Worm (Caenorhabditis elegans): ENCODE data around the gene F40F8.1.

F40F8.1 gene

DNA sequence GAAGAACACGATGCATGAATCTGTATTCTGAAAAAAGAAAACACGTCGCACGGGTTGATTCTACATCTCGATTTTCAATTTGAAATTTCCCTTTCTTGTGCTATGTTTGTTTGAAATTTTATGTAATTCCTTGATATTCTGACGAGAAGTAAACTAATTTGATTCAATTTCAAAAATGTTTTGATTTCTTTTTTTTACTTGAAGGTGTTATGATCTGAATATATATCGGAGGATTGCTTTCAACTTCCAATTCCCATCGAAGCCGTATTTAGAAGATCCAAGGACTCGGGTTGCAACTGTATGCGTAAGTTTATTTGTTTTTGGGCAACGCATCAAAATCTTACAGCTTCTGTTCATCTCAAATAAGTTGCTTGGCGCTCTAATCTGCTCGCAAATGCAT is at the start of gene F40F8.1:
TSS of gene F40F8.1 (plus strand) at position 301 of the 400 bp plus-strand sequence.
- TF ChIP-seq ceh-13 (GFP tag; optimal IDR thresholded peaks at IDR 0.05) (no peak), B0310.2 (tag; optimal IDR thresholded peaks at IDR 0.05) (no peak), tra-4 (tag; optimal IDR thresholded peaks at IDR 0.05) (no peak), hmbx-1 (tag; optimal IDR thresholded peaks at IDR 0.05) (no peak), hnd-1 (tag; optimal IDR thresholded peaks at IDR 0.05) (no peak), hmg-4 (GFP tag; optimal IDR thresholded peaks at IDR 0.05) (no peak), flt-1 (GFP tag; IDR thresholded peaks at IDR 0.05) (no peak), sea-1 (GFP tag; conservative IDR thresholded peaks at IDR 0.05) (no peak), aly-1 (tag; optimal IDR thresholded peaks at IDR 0.05) (no peak), pes-1 (GFP tag; IDR thresholded peaks at IDR 0.05) (no peak), tbx-37 (GFP tag; conservative IDR thresholded peaks at IDR 0.05) (no peak), ama-1 (optimal IDR thresholded peaks at IDR 0.05) (no peak)

DNA sequence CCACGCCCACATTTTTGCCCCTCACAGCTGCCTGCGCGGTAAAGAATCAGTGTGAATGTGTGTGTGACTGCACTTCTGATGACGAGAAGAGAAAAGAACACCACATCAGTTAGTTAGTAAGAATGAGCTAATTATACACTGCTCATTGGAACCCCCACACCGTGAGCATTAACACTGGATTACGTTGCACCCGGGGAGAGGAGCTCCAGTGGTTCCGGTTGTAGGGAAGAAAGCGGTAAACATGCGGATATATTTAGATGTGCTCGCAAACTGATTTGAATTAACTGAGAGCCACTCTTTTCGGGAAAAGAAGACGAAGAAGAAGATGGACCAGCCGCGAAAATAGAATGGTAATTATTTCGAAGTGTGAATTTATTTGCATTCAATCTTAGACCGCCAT is 40.7 kb upstream of the F40F8.1 start:
- TF ChIP-seq tra-4 (tag; optimal IDR thresholded peaks at IDR 0.05), result no peak
- TF ChIP-seq tbx-37 (GFP tag; conservative IDR thresholded peaks at IDR 0.05), result no peak
- no peak for TF ChIP-seq B0310.2 (tag; optimal IDR thresholded peaks at IDR 0.05)

DNA sequence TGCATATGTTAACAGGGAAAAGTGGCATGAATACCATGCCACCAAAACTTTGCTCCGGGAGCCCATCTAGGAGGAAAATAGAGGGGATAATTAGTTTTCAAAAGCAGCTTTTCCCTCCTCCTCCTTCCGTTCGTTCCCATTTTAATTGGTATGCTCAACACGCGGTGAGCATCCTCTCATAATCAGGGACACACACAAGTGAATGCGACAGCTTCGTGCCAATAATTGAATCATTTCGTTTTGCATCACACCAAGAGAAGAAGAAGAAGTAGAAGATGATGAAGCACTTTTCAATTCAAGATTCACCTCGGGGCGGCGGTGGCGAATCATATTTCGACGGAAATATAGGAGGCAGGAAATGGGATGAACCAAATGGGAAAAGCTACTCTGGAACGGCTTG is 39.3 kb upstream of the F40F8.1 start:
- TF ChIP-seq tra-4 (tag; optimal IDR thresholded peaks at IDR 0.05), result no peak
- TF ChIP-seq scrt-1 (GFP tag; IDR thresholded peaks at IDR 0.05), result 0 out of 2 replicates have a peak, but pooled peaks have one; percentile 18

DNA sequence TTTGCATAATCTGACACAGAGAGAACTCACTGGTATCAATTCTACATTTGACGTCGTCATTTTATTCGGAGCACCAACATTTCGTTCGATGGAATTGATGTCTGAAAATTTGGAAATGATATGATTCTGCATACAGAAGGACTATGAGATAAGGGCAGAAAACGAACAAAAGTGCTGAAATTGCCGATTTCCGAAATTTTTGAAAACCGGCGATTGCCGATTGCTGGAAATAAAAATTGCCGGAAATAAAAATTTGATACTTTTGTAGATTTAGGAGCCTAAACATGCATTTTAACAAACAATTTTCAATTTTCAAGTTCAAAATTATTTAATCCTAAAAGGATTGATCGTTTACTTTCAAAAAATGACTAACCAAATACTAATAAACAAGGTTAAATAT is 38.1 kb upstream of the F40F8.1 start, which contains the start of gene unc-53:
TSS of gene unc-53 (minus strand) at position 101 of the 400 bp plus-strand sequence.
- no peak for TF ChIP-seq aly-1 (tag; optimal IDR thresholded peaks at IDR 0.05)

DNA sequence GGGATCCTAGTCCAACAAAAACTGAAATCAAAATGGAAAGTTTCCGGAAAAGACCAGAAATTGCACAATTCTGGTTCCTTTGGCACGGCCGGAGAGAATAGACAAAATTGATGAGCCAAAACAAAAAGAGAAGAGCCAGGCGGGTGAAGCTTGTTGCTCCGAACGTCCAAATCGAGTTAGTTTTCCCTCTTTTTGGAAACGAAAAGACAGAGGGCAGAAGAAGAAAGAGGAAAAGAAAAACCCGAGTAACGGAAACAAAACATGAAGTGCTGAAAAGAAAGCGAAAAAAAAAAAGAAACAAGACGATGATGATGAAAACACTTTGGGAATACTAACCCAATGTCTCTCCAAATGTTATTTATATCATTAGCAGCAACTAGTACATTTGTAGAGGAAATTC is 35.9 kb upstream of the F40F8.1 start:
- TF ChIP-seq flt-1 (GFP tag; IDR thresholded peaks at IDR 0.05) (no peak), ets-7 (tag; optimal IDR thresholded peaks at IDR 0.05) (no peak), tbx-37 (GFP tag; conservative IDR thresholded peaks at IDR 0.05) (no peak), scrt-1 (GFP tag; IDR thresholded peaks at IDR 0.05) (no peak), tbx-11 (GFP tag; IDR thresholded peaks at IDR 0.05) (no peak), tra-4 (tag; optimal IDR thresholded peaks at IDR 0.05) (no peak), pes-1 (GFP tag; IDR thresholded peaks at IDR 0.05) (no peak), ceh-36 (tag; optimal IDR thresholded peaks at IDR 0.05) (no peak)

DNA sequence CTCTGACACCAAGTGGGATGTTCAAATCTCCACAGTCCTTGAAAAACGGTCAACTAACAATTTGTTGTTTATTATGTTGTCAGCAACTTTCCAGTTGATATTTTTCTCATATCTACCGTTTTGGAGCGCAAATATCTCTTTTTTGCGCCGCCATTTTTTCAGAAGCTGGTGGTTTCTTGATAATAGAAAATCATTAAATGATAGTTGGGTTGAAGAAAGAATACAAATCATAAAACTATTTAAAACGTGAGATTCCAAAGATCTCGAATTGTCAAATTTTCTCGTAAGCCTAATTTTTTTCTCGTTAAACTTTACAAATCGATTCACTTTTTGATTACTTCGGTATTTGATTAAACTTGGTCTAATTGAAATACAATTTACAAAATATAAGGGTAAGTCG is 35.1 kb upstream of the F40F8.1 start, which contains the start of gene rpl-42:
TSS of gene rpl-42 (plus strand) at position 301 of the 400 bp plus-strand sequence.
- TF ChIP-seq hmbx-1 (tag; optimal IDR thresholded peaks at IDR 0.05) (no peak), F13C5.2 (tag; optimal IDR thresholded peaks at IDR 0.05) (no peak), ceh-36 (tag; optimal IDR thresholded peaks at IDR 0.05) (no peak), ama-1 (optimal IDR thresholded peaks at IDR 0.05) (no peak), tbx-11 (GFP tag; IDR thresholded peaks at IDR 0.05) (no peak), B0310.2 (tag; optimal IDR thresholded peaks at IDR 0.05) (no peak), scrt-1 (GFP tag; IDR thresholded peaks at IDR 0.05) (no peak)

DNA sequence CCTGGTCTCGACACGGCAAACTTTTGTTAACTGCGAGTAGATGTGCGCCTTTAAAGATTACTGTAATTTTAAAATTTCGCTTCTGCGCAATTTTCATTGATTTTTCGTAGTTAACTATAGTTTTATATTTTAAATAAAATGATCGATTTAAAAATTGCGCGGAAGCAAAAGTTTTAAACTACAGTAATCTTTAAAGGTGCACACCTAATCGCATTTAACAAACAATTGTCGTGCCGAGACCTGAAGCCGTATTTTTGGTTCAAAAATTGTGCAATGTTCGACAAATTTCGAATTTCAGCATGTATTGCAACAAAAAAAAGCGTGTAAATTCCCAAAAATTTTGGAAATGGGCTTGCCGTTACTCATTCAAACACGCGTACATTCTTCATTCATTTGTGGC is 33.0 kb upstream of the F40F8.1 start:
- TF ChIP-seq F13C5.2 (tag; optimal IDR thresholded peaks at IDR 0.05) (no peak), pes-1 (GFP tag; IDR thresholded peaks at IDR 0.05) (no peak), B0310.2 (tag; optimal IDR thresholded peaks at IDR 0.05) (no peak), hmg-4 (GFP tag; optimal IDR thresholded peaks at IDR 0.05) (no peak), tbx-11 (GFP tag; IDR thresholded peaks at IDR 0.05) (no peak), tbx-37 (GFP tag; conservative IDR thresholded peaks at IDR 0.05) (no peak), ceh-36 (tag; optimal IDR thresholded peaks at IDR 0.05) (no peak), hmbx-1 (tag; optimal IDR thresholded peaks at IDR 0.05) (no peak), sea-1 (GFP tag; conservative IDR thresholded peaks at IDR 0.05) (no peak), tra-4 (tag; optimal IDR thresholded peaks at IDR 0.05) (no peak), ama-1 (optimal IDR thresholded peaks at IDR 0.05) (no peak), scrt-1 (GFP tag; IDR thresholded peaks at IDR 0.05) (no peak), flt-1 (GFP tag; IDR thresholded peaks at IDR 0.05) (no peak), aly-1 (tag; optimal IDR thresholded peaks at IDR 0.05) (no peak), ets-7 (tag; optimal IDR thresholded peaks at IDR 0.05) (no peak), ceh-13 (GFP tag; optimal IDR thresholded peaks at IDR 0.05) (no peak), hnd-1 (tag; optimal IDR thresholded peaks at IDR 0.05) (no peak)

DNA sequence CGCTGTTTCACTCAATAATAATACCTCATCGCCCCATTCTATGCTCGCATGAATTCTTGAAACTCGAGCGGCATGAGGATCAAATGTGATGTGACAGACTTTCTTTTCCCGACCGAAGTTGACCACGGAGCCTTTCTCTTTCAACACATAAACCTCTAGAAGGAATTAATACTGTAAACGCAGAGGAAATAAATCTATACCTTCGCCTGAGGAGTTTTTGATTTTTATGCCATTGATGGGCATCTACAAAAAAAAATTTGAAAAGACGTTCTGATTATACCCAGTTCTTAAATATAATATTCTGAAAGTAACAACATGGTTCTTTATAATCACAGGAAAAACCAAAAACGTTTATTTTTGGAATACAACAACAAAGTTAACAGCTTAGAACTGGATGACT is 31.2 kb upstream of the F40F8.1 start, which contains the start of gene nbs-1:
TSS of gene nbs-1 (minus strand) at position 246 of the 400 bp plus-strand sequence.
- no peak for TF ChIP-seq scrt-1 (GFP tag; IDR thresholded peaks at IDR 0.05)
- TF ChIP-seq hmbx-1 (tag; optimal IDR thresholded peaks at IDR 0.05), result no peak
- TF ChIP-seq hnd-1 (tag; optimal IDR thresholded peaks at IDR 0.05), result no peak
- no peak for TF ChIP-seq B0310.2 (tag; optimal IDR thresholded peaks at IDR 0.05)
- no peak for TF ChIP-seq tbx-11 (GFP tag; IDR thresholded peaks at IDR 0.05)
- TF ChIP-seq tbx-37 (GFP tag; conservative IDR thresholded peaks at IDR 0.05), result no peak
- no peak for TF ChIP-seq tra-4 (tag; optimal IDR thresholded peaks at IDR 0.05)
- no peak for TF ChIP-seq pes-1 (GFP tag; IDR thresholded peaks at IDR 0.05)
- TF ChIP-seq hmg-4 (GFP tag; optimal IDR thresholded peaks at IDR 0.05), result no peak

DNA sequence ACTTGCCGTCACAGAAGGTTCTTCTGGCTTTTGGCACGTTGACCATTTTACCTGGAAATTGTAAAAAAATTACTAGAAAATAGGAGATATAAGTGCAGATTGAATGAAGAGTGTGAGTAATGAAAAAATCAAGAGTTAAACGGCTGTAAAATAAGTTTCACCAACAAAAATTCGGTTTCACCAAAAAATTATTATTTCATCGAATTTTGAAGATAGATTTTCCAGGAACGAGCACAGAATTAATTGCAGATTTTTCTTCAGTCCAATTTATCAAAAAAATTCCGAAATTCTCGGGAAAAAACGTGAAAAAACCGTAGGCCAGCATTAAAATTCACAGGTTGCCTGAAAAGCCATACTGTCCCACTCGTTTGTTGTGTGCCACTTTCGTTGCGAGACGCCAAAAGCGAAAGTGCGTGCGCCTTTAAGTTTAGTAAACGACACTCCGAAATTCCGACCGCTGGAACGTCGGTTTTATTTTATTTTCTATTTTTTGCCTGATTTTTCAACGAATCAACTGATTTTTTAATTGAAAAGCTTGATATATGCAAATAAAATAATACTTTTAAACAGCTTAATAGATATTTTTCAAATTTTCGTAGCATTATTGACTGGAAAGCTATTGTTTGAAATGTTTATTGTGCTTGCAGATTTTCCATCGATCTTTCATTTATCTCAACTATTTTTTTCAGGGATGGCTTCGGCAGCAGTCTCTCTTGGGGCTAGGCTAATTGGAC is 30.1 kb upstream of the F40F8.1 start, which contains the start of the genes rpl-36.A and nuo-1:
TSS of gene rpl-36.A (minus strand) at position 51 of the 734 bp plus-strand sequence.
TSS of gene nuo-1 (plus strand) at position 684 of the 734 bp plus-strand sequence.
- TF ChIP-seq ceh-13 (GFP tag; optimal IDR thresholded peaks at IDR 0.05) (no peak), scrt-1 (GFP tag; IDR thresholded peaks at IDR 0.05) (no peak), B0310.2 (tag; optimal IDR thresholded peaks at IDR 0.05) (no peak), ets-7 (tag; optimal IDR thresholded peaks at IDR 0.05) (no peak), ama-1 (optimal IDR thresholded peaks at IDR 0.05) (no peak), tbx-37 (GFP tag; conservative IDR thresholded peaks at IDR 0.05) (0 out of 2 replicates have a peak, but pooled peaks have one; percentile 18), hmg-4 (GFP tag; optimal IDR thresholded peaks at IDR 0.05) (no peak), flt-1 (GFP tag; IDR thresholded peaks at IDR 0.05) (no peak), tra-4 (tag; optimal IDR thresholded peaks at IDR 0.05) (no peak), F13C5.2 (tag; optimal IDR thresholded peaks at IDR 0.05) (peak; percentile 23), aly-1 (tag; optimal IDR thresholded peaks at IDR 0.05) (no peak)

All from whole organism, early embryonic.